Worm (Caenorhabditis elegans): ENCODE measurements around the gene T23F11.2.

DNA sequence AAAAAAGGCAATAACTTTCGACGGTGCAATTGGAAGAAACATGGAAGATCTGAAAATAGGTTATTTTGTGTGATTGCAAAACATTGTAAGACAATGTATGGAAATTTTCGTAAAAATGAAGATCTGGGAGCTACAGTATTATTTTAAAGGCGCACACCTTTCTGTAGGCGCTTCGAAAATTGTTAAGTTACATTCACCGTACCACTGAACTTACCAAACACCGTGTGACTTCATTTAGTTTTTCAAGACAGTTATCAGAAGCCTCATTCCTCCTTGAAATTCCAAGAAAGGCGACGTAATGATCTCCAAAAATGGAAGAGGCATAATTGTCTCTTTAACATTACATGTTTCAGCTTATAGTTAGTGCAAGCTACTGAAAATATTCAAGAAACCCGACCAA lies 1.4 kb downstream of the T23F11.2 start:
- TF ChIP-seq F57C9.4 (tag; optimal IDR thresholded peaks at IDR 0.05) (no peak), F37B4.10 (GFP tag; IDR thresholded peaks at IDR 0.05) (no peak), xnd-1 (tag; optimal IDR thresholded peaks at IDR 0.05) (no peak), sea-2 (GFP tag; IDR thresholded peaks at IDR 0.05) (no peak), snpc-1.1 (tag; optimal IDR thresholded peaks at IDR 0.05; ENCODE audit: insufficient read depth) (no peak), T26A5.8 (tag; optimal IDR thresholded peaks at IDR 0.05) (no peak), snpc-4 (GFP tag; optimal IDR thresholded peaks at IDR 0.05) (no peak), snpc-4 (tag; optimal IDR thresholded peaks at IDR 0.05) (no peak), K12H6.12 (tag; optimal IDR thresholded peaks at IDR 0.05) (no peak), mxl-1 (tag; optimal IDR thresholded peaks at IDR 0.05) (no peak), pha-4 (tag; optimal IDR thresholded peaks at IDR 0.05) (no peak), B0019.2 (GFP tag; conservative IDR thresholded peaks at IDR 0.05) (no peak)
